Worm (Caenorhabditis elegans): Measurements from ENCODE around the gene snai-1.

- TF ChIP-seq ama-1 (optimal IDR thresholded peaks at IDR 0.05) (no peak), eor-1 (tag; optimal IDR thresholded peaks at IDR 0.05) (no peak), mdl-1 (tag; optimal IDR thresholded peaks at IDR 0.05) (no peak), pha-4 (tag; optimal IDR thresholded peaks at IDR 0.05) (no peak), unc-62 (GFP tag; optimal IDR thresholded peaks at IDR 0.05) (no peak), nhr-76 (tag; optimal IDR thresholded peaks at IDR 0.05) (no peak)
These were observed 6.9 kb upstream of the snai-1 start, which contains the start of gene dsc-4 for ce11 chrIV:320380-320779.

All from whole organism, L3 larva.